Fruit fly (Drosophila melanogaster) whole organism: ENCODE results near the gene CG46313.
A peak's percentile ranks its signal among the peaks of the same experiment; 100 is the strongest.

Experiments
- Dll ChIP-seq: fragments of >200 bp; optimal IDR thresholded peaks from 2 replicates; lab custom pipeline; 2017
- EcR ChIP-seq, 2 experiments: fragments of >200 bp; optimal IDR thresholded peaks; 2 replicates each; lab custom pipeline; 2017; ENCODE audit warnings: missing biosample characterization in 2 of 2, missing genetic modification characterization in 2 of 2, missing genetic modification reagents in 2 of 2
- psq ChIP-seq: fragments of >200 bp; optimal IDR thresholded peaks from 2 replicates; lab custom pipeline; 2017

- no peak for TF ChIP-seq Dll (lab: Kevin White, UChicago)
- peak in 1 of 2 experiments; percentile 62 for TF ChIP-seq EcR (GFP tag; optimal IDR thresholded peaks at IDR 0.05; lab: Kevin White, UChicago)
- no peak for TF ChIP-seq psq (lab: Kevin White, UChicago)
Measured at dm6 chr3R:26960496-26960895, 17.8 kb upstream of the CG46313 start.
